Fruit fly (Drosophila melanogaster) whole organism, embryonic: Measurements from ENCODE around the gene PRL-1.

ENCODE experiments used
- C15 ChIP-seq: fragments of 200-800 bp; sonication (Bioruptor generic); IDR thresholded peaks from 3 replicates; pipeline ENCODE4 v1.3.6; 2022; ENCODE audit warnings: missing biosample characterization, missing genetic modification characterization
- CG10267 ChIP-seq: fragments of 200-800 bp; sonication (Bioruptor generic); optimal IDR thresholded peaks from 2 replicates; lab custom pipeline; 2018; ENCODE audit warnings: missing biosample characterization, mild to moderate bottlenecking, missing genetic modification characterization, moderate library complexity
- CG10321 ChIP-seq: fragments of 200-800 bp; sonication (Bioruptor generic); IDR thresholded peaks from 2 replicates; pipeline ENCODE4 v1.3.6; 2022; ENCODE audit warnings: missing biosample characterization, missing genetic modification characterization
- CG10543 ChIP-seq: fragments of 200-800 bp; sonication (Bioruptor generic); optimal IDR thresholded peaks from 3 replicates; lab custom pipeline; 2017; ENCODE audit warnings: missing biosample characterization, mild to moderate bottlenecking, missing genetic modification characterization, moderate library complexity
- CG10565 ChIP-seq: fragments of 200-800 bp; sonication (Bioruptor generic); optimal IDR thresholded peaks from 3 replicates; lab custom pipeline; 2016; ENCODE audit warnings: missing biosample characterization, mild to moderate bottlenecking, missing genetic modification characterization
- CG12744 ChIP-seq: fragments of 200-800 bp; sonication (Bioruptor generic); optimal IDR thresholded peaks from 2 replicates; lab custom pipeline; 2016; ENCODE audit warnings: missing biosample characterization, missing genetic modification characterization
- CG12942 ChIP-seq: fragments of 200-800 bp; sonication (Bioruptor generic); optimal IDR thresholded peaks from 3 replicates; lab custom pipeline; 2016; ENCODE audit warnings: missing biosample characterization, missing genetic modification characterization
- CG13624 ChIP-seq: fragments of 200-800 bp; sonication (Bioruptor generic); optimal IDR thresholded peaks from 2 replicates; lab custom pipeline; 2016; ENCODE audit warnings: missing biosample characterization, missing genetic modification characterization
- CG15011 ChIP-seq: fragments of 200-800 bp; sonication (Bioruptor generic); optimal IDR thresholded peaks from 3 replicates; lab custom pipeline; 2018; ENCODE audit warnings: missing biosample characterization, mild to moderate bottlenecking, missing genetic modification characterization
- CG15696 ChIP-seq: fragments of 200-800 bp; sonication (Bioruptor generic); optimal IDR thresholded peaks from 2 replicates; lab custom pipeline; 2019; ENCODE audit warnings: missing biosample characterization, mild to moderate bottlenecking, missing genetic modification characterization, moderate library complexity
- CG1647 ChIP-seq: fragments of 200-800 bp; sonication (Bioruptor generic); optimal IDR thresholded peaks from 3 replicates; lab custom pipeline; 2016; ENCODE audit warnings: missing biosample characterization, missing genetic modification characterization
- CG17328 ChIP-seq: fragments of 200-800 bp; sonication (Bioruptor generic); IDR thresholded peaks from 2 replicates; pipeline ENCODE4 v1.3.6; 2022; ENCODE audit warnings: missing biosample characterization, missing genetic modification characterization
- CG2199 ChIP-seq: fragments of 200-800 bp; sonication (Bioruptor generic); IDR thresholded peaks from 3 replicates; pipeline ENCODE4 v1.3.6; 2022; ENCODE audit warnings: missing biosample characterization, missing genetic modification characterization
- CG31224 ChIP-seq: fragments of 200-800 bp; sonication (Bioruptor generic); IDR thresholded peaks from 2 replicates; pipeline ENCODE4 v1.3.6; 2022; ENCODE audit warnings: missing biosample characterization, missing genetic modification characterization
- CG34224 ChIP-seq: fragments of 200-800 bp; sonication (Bioruptor generic); IDR thresholded peaks from 3 replicates; pipeline ENCODE4 v1.3.6; 2022; ENCODE audit warnings: missing biosample characterization, missing genetic modification characterization; ENCODE audit not compliant: partially characterized antibody
- CG4328 ChIP-seq: fragments of 200-800 bp; sonication (Bioruptor generic); optimal IDR thresholded peaks from 3 replicates; lab custom pipeline; 2017; ENCODE audit warnings: missing biosample characterization, missing genetic modification reagents, missing genetic modification characterization
- CG4707 ChIP-seq: fragments of 200-800 bp; sonication (Bioruptor generic); optimal IDR thresholded peaks from 2 replicates; lab custom pipeline; 2018; ENCODE audit warnings: missing biosample characterization, mild to moderate bottlenecking, missing genetic modification characterization, moderate library complexity
- CG4730 ChIP-seq: fragments of 200-800 bp; sonication (Bioruptor generic); IDR thresholded peaks from 2 replicates; pipeline ENCODE4 v1.3.6; 2022; ENCODE audit warnings: missing biosample characterization, missing genetic modification characterization
- CG6765 ChIP-seq: fragments of 200-800 bp; sonication (Bioruptor generic); optimal IDR thresholded peaks from 3 replicates; lab custom pipeline; 2017; ENCODE audit warnings: missing biosample characterization, mild to moderate bottlenecking, missing genetic modification characterization
- CG7963 ChIP-seq: fragments of 200-800 bp; sonication (Bioruptor generic); IDR thresholded peaks from 3 replicates; pipeline ENCODE4 v1.3.6; 2022; ENCODE audit warnings: missing biosample characterization, missing genetic modification characterization; ENCODE audit not compliant: partially characterized antibody
- Hsf ChIP-seq: fragments of 200-800 bp; sonication (Bioruptor generic); optimal IDR thresholded peaks from 3 replicates; lab custom pipeline; 2016; ENCODE audit warnings: missing biosample characterization, missing genetic modification characterization
- NC2α ChIP-seq: fragments of 200-800 bp; sonication (Bioruptor generic); optimal IDR thresholded peaks from 2 replicates; lab custom pipeline; 2016; ENCODE audit warnings: missing biosample characterization, missing genetic modification characterization
- NfI ChIP-seq: fragments of 200-800 bp; sonication (Bioruptor generic); optimal IDR thresholded peaks from 3 replicates; lab custom pipeline; 2018; ENCODE audit warnings: missing biosample characterization, mild to moderate bottlenecking, missing genetic modification characterization, moderate library complexity
- Optix ChIP-seq: fragments of 200-800 bp; sonication (Bioruptor generic); IDR thresholded peaks from 3 replicates; pipeline ENCODE4 v1.3.6; 2022; ENCODE audit warnings: missing biosample characterization, missing genetic modification characterization
- Sox102F ChIP-seq: fragments of 200-800 bp; sonication (Bioruptor generic); optimal IDR thresholded peaks from 2 replicates; lab custom pipeline; 2018; ENCODE audit warnings: missing biosample characterization, mild to moderate bottlenecking, missing genetic modification characterization, moderate library complexity
- amos ChIP-seq: fragments of 200-800 bp; sonication (Bioruptor generic); IDR thresholded peaks from 2 replicates; pipeline ENCODE4 v1.3.6; 2022; ENCODE audit warnings: missing biosample characterization, missing genetic modification characterization; ENCODE audit not compliant: partially characterized antibody
- ase ChIP-seq: fragments of 200-800 bp; sonication (Bioruptor generic); IDR thresholded peaks from 3 replicates; pipeline ENCODE4 v1.3.6; 2022; ENCODE audit warnings: missing biosample characterization, missing genetic modification characterization
- bsh ChIP-seq, 2 experiments: fragments of 200-800 bp; sonication (Bioruptor generic); optimal IDR thresholded peaks; 2 replicates each; lab custom pipeline; 2017 to 2018; ENCODE audit warnings: mild to moderate bottlenecking in 2 of 2, missing biosample characterization in 2 of 2, missing genetic modification characterization in 2 of 2, moderate library complexity in 1 of 2
- gcm ChIP-seq: fragments of 200-800 bp; sonication (Bioruptor generic); optimal IDR thresholded peaks from 2 replicates; lab custom pipeline; 2019; ENCODE audit warnings: missing biosample characterization, mild to moderate bottlenecking, missing genetic modification characterization, moderate library complexity
- gem ChIP-seq: fragments of 200-800 bp; sonication (Bioruptor generic); optimal IDR thresholded peaks from 2 replicates; lab custom pipeline; 2019; ENCODE audit warnings: missing biosample characterization, mild to moderate bottlenecking, missing genetic modification characterization, moderate library complexity
- gsb-n ChIP-seq: fragments of 200-800 bp; sonication (Bioruptor generic); optimal IDR thresholded peaks from 3 replicates; lab custom pipeline; 2018; ENCODE audit warnings: missing biosample characterization, mild to moderate bottlenecking, missing genetic modification characterization
- kni ChIP-seq: fragments of 200-800 bp; sonication (Bioruptor generic); optimal IDR thresholded peaks from 3 replicates; lab custom pipeline; 2017; ENCODE audit warnings: mild to moderate bottlenecking, missing biosample characterization, missing genetic modification reagents, missing genetic modification characterization
- phol ChIP-seq: fragments of 200-800 bp; sonication (Bioruptor generic); optimal IDR thresholded peaks from 3 replicates; lab custom pipeline; 2018; ENCODE audit warnings: missing biosample characterization, mild to moderate bottlenecking, missing genetic modification characterization, moderate library complexity
- pum ChIP-seq: fragments of 200-800 bp; sonication (Bioruptor generic); optimal IDR thresholded peaks from 2 replicates; lab custom pipeline; 2016; ENCODE audit warnings: missing biosample characterization, missing genetic modification characterization
- repo ChIP-seq: fragments of 200-800 bp; sonication (Bioruptor generic); optimal IDR thresholded peaks from 2 replicates; lab custom pipeline; 2016; ENCODE audit warnings: missing biosample characterization, missing genetic modification characterization
- row ChIP-seq: fragments of 200-800 bp; sonication (Bioruptor generic); IDR thresholded peaks from 3 replicates; pipeline ENCODE4 v1.3.6; 2022; ENCODE audit warnings: missing biosample characterization, missing genetic modification characterization
- sd ChIP-seq: fragments of 200-800 bp; sonication (Bioruptor generic); optimal IDR thresholded peaks from 3 replicates; lab custom pipeline; 2018; ENCODE audit warnings: missing biosample characterization, mild to moderate bottlenecking, missing genetic modification characterization, moderate library complexity
- sisA ChIP-seq: fragments of 200-800 bp; sonication (Bioruptor generic); IDR thresholded peaks from 2 replicates; pipeline ENCODE4 v1.3.6; 2022; ENCODE audit warnings: missing biosample characterization, missing genetic modification characterization
- tll ChIP-seq, 2 experiments: fragments of 200-800 bp in 1 of 2; fragments of >200 bp in 1 of 2; sonication (Bioruptor generic) in 1 of 2; optimal IDR thresholded peaks; 2 replicates each; lab custom pipeline; 2017 to 2019; ENCODE audit warnings: missing biosample characterization in 2 of 2, missing genetic modification characterization in 2 of 2, mild to moderate bottlenecking in 1 of 2, moderate library complexity in 1 of 2
- tna ChIP-seq: fragments of 200-800 bp; sonication (Bioruptor generic); IDR thresholded peaks from 2 replicates; pipeline ENCODE4 v1.3.6; 2022; ENCODE audit warnings: missing biosample characterization, missing genetic modification characterization; ENCODE audit not compliant: partially characterized antibody
- tup ChIP-seq: fragments of 200-800 bp; sonication (Bioruptor generic); optimal IDR thresholded peaks from 2 replicates; lab custom pipeline; 2016; ENCODE audit warnings: missing biosample characterization, mild to moderate bottlenecking, missing genetic modification characterization, moderate library complexity
- tx ChIP-seq: fragments of 200-800 bp; sonication (Bioruptor generic); optimal IDR thresholded peaks from 2 replicates; lab custom pipeline; 2016; ENCODE audit warnings: missing biosample characterization, missing genetic modification characterization
- unc-4 ChIP-seq: fragments of 200-800 bp; sonication (Bioruptor generic); IDR thresholded peaks from 2 replicates; pipeline ENCODE4 v1.3.6; 2022; ENCODE audit warnings: missing biosample characterization, missing genetic modification characterization; ENCODE audit not compliant: partially characterized antibody
- usp ChIP-seq: fragments of >200 bp; optimal IDR thresholded peaks from 2 replicates; lab custom pipeline; 2017; ENCODE audit warnings: missing biosample characterization, missing genetic modification characterization
- vnd ChIP-seq: fragments of 200-800 bp; sonication (Bioruptor generic); IDR thresholded peaks from 3 replicates; pipeline ENCODE4 v1.3.6; 2022; ENCODE audit warnings: missing biosample characterization, missing genetic modification characterization; ENCODE audit not compliant: partially characterized antibody
- zen ChIP-seq: fragments of 200-800 bp; sonication (Bioruptor generic); optimal IDR thresholded peaks from 3 replicates; lab custom pipeline; 2018; ENCODE audit warnings: missing biosample characterization, mild to moderate bottlenecking, missing genetic modification characterization, moderate library complexity
- zf30C ChIP-seq: fragments of 200-800 bp; sonication (Bioruptor generic); optimal IDR thresholded peaks from 3 replicates; lab custom pipeline; 2018; ENCODE audit warnings: missing biosample characterization, mild to moderate bottlenecking, missing genetic modification characterization

The PRL-1 gene

dm6 chr2L:16299466-16300311 is 42.3 kb upstream of the PRL-1 start, which contains the start of the genes heix and CG17328 (continued):
- no peak for TF ChIP-seq tna (GFP tag; lab: Robert Waterston, UW)
- TF ChIP-seq zen (tag; lab: Kevin White, UChicago) = peak; percentile 54
- peak in 1 of 2 experiments; percentile 61 for TF ChIP-seq bsh (GFP tag; optimal IDR thresholded peaks at IDR 0.05; lab: Kevin White, UChicago)
- peak; percentile 70 for TF ChIP-seq pum (GFP tag; lab: Kevin White, UChicago)
- no peak; the same call in 1 of the 3 replicates for TF ChIP-seq ase
- TF ChIP-seq NC2α (GFP tag; lab: Kevin White, UChicago) = peak; percentile 27
- peak; percentile 6 for TF ChIP-seq sd (tag; lab: Kevin White, UChicago)
- no peak for TF ChIP-seq CG4707 (GFP tag; lab: Kevin White, UChicago)
- TF ChIP-seq gcm (GFP tag; lab: Kevin White, UChicago) = peak; percentile 30
- TF ChIP-seq CG12942 (GFP tag; lab: Kevin White, UChicago) = peak; percentile 57
- TF ChIP-seq CG10565 (GFP tag; lab: Kevin White, UChicago) = no peak
- peak; percentile 79 for TF ChIP-seq phol (tag; lab: Kevin White, UChicago)
- TF ChIP-seq CG6765 (GFP tag; lab: Kevin White, UChicago) = no peak
- no peak for TF ChIP-seq repo (GFP tag; lab: Kevin White, UChicago)
- TF ChIP-seq zf30C (GFP tag; lab: Kevin White, UChicago) = no peak
- TF ChIP-seq CG34224 (GFP tag; lab: Robert Waterston, UW) = 0 out of 3 replicates have a peak, but pooled peaks have one; percentile 12
- no peak for TF ChIP-seq usp (GFP tag; lab: Kevin White, UChicago)
- TF ChIP-seq NfI = peak; percentile 67
- TF ChIP-seq CG13624 (GFP tag; lab: Kevin White, UChicago) = peak; percentile 60
- no peak for TF ChIP-seq CG7963
- TF ChIP-seq row = peak; percentile 89
- TF ChIP-seq CG2199 (GFP tag; lab: Robert Waterston, UW) = peak; percentile 55; the same call in 1 of the 3 replicates
- peak; percentile 72 for TF ChIP-seq CG15696 (tag; lab: Kevin White, UChicago)
- peak; percentile 61 for TF ChIP-seq CG10543 (GFP tag; lab: Kevin White, UChicago)
- TF ChIP-seq Sox102F = no peak
- no peak for TF ChIP-seq CG10321 (GFP tag; lab: Robert Waterston, UW)
- 0 out of 3 replicates have a peak, but pooled peaks have one; percentile 15 for TF ChIP-seq C15 (GFP tag; lab: Robert Waterston, UW)
- peak; percentile 35 for TF ChIP-seq CG12744 (GFP tag; lab: Kevin White, UChicago)
- TF ChIP-seq CG15011 (GFP tag; lab: Kevin White, UChicago) = no peak
- no peak for TF ChIP-seq kni (GFP tag; lab: Kevin White, UChicago)
- TF ChIP-seq Hsf = peak; percentile 76
- TF ChIP-seq tx = peak; percentile 22
- TF ChIP-seq CG1647 = no peak
- TF ChIP-seq CG4328 (GFP tag; lab: Kevin White, UChicago) = peak; percentile 60
- peak; percentile 50 for TF ChIP-seq gsb-n (tag; lab: Kevin White, UChicago)
- TF ChIP-seq gem (tag; lab: Kevin White, UChicago) = no peak
- TF ChIP-seq CG10267 (tag; lab: Kevin White, UChicago) = peak; percentile 73
- peak; percentile 18 for TF ChIP-seq tup (GFP tag; lab: Kevin White, UChicago)
- no peak for TF ChIP-seq amos (GFP tag; lab: Robert Waterston, UW)
- peak; percentile 80 for TF ChIP-seq sisA (GFP tag; lab: Robert Waterston, UW)
- peak; percentile 85 for TF ChIP-seq CG17328 (GFP tag; lab: Robert Waterston, UW)
- peak; percentile 52; the same call in 1 of the 2 replicates for TF ChIP-seq CG4730 (GFP tag; lab: Robert Waterston, UW)
- no peak for TF ChIP-seq unc-4
- TF ChIP-seq tll (GFP tag; optimal IDR thresholded peaks at IDR 0.05; lab: Kevin White, UChicago) = peak in 1 of 2 experiments; percentile 50
- TF ChIP-seq CG31224 (GFP tag; lab: Robert Waterston, UW) = peak; percentile 44; the same call in 1 of the 2 replicates
- TF ChIP-seq vnd = no peak
- no peak for TF ChIP-seq Optix
